Worm (Caenorhabditis elegans): ENCODE data around the gene gtsf-1.

ce11 chrIV:16831366-16831765, 34.3 kb upstream of the gtsf-1 start, which contains the start of gene clec-194:
- TF ChIP-seq snpc-3.4 (tag; optimal IDR thresholded peaks at IDR 0.05) (no peak), F37B4.10 (GFP tag; IDR thresholded peaks at IDR 0.05) (no peak), D2030.7 (GFP tag; IDR thresholded peaks at IDR 0.05) (no peak), hlh-26 (GFP tag; conservative IDR thresholded peaks at IDR 0.05) (no peak), madf-10 (tag; optimal IDR thresholded peaks at IDR 0.05) (no peak), chd-7 (tag; optimal IDR thresholded peaks at IDR 0.05) (no peak), Y53F4B.3 (GFP tag; IDR thresholded peaks at IDR 0.05) (no peak), dpff-1 (tag; optimal IDR thresholded peaks at IDR 0.05) (no peak), ztf-22 (GFP tag; optimal IDR thresholded peaks at IDR 0.05) (no peak)
